Worm (Caenorhabditis elegans) whole organism, L2 larva: ENCODE results near the gene mrpl-21.

ENCODE experiments used
- R02D3.7 ChIP-seq: fragments of 150-350 bp; optimal IDR thresholded peaks from 2 replicates; lab custom pipeline; 2014; ENCODE audit warnings: missing biosample characterization, missing genetic modification characterization
- alr-1 ChIP-seq: fragments of 150-350 bp; optimal IDR thresholded peaks from 2 replicates; lab custom pipeline; 2014; ENCODE audit warnings: missing biosample characterization, missing genetic modification characterization
- ceh-16 ChIP-seq: fragments of 150-350 bp; optimal IDR thresholded peaks from 2 replicates; lab custom pipeline; 2014; ENCODE audit warnings: missing biosample characterization, missing genetic modification characterization
- elt-1 ChIP-seq: fragments of 150-350 bp; optimal IDR thresholded peaks from 2 replicates; lab custom pipeline; 2014; ENCODE audit warnings: missing biosample characterization, missing genetic modification characterization
- elt-3 ChIP-seq: sonication (generic microtip); optimal IDR thresholded peaks from 2 replicates; lab custom pipeline; 2017; ENCODE audit warnings: missing biosample characterization, missing genetic modification characterization
- fos-1 ChIP-seq: fragments of 150-350 bp; optimal IDR thresholded peaks from 2 replicates; lab custom pipeline; 2014; ENCODE audit warnings: missing biosample characterization, missing genetic modification characterization
- lsy-2 ChIP-seq, 2 experiments: fragments of 150-350 bp in 1 of 2; sonication (generic microtip) in 1 of 2; optimal IDR thresholded peaks; 2 replicates each; lab custom pipeline; 2014 to 2017; ENCODE audit warnings: missing biosample characterization in 2 of 2, missing genetic modification characterization in 2 of 2
- mdl-1 ChIP-seq, 2 experiments: fragments of 150-350 bp in 1 of 2; sonication (generic microtip) in 1 of 2; optimal IDR thresholded peaks; 2 replicates each; lab custom pipeline; 2017; ENCODE audit warnings: missing biosample characterization in 2 of 2, missing genetic modification characterization in 2 of 2
- nhr-21 ChIP-seq: fragments of 150-350 bp; optimal IDR thresholded peaks from 2 replicates; lab custom pipeline; 2014; ENCODE audit warnings: missing biosample characterization, missing genetic modification characterization
- nhr-237 ChIP-seq: fragments of 150-350 bp; optimal IDR thresholded peaks from 2 replicates; lab custom pipeline; 2014; ENCODE audit warnings: missing biosample characterization, missing genetic modification characterization
- peb-1 ChIP-seq: fragments of 150-350 bp; optimal IDR thresholded peaks from 2 replicates; lab custom pipeline; 2014; ENCODE audit warnings: missing biosample characterization, missing genetic modification characterization
- snpc-4 ChIP-seq: fragments of 150-350 bp; optimal IDR thresholded peaks from 2 replicates; lab custom pipeline; 2014; ENCODE audit warnings: missing biosample characterization, missing genetic modification characterization
- zag-1 ChIP-seq: fragments of 150-350 bp; optimal IDR thresholded peaks from 2 replicates; lab custom pipeline; 2014; ENCODE audit warnings: missing biosample characterization, missing genetic modification characterization

ce11 chrIII:4272864-4273263 is 29.5 kb upstream of the mrpl-21 start:
- no peak for TF ChIP-seq lsy-2 (tag; optimal IDR thresholded peaks at IDR 0.05; lab: Kevin White, UChicago)
- no peak for TF ChIP-seq nhr-237 (tag; lab: Kevin White, UChicago)
- TF ChIP-seq alr-1 = no peak
- TF ChIP-seq ceh-16 (tag; lab: Kevin White, UChicago) = no peak
- no peak for TF ChIP-seq mdl-1 (tag; optimal IDR thresholded peaks at IDR 0.05; lab: Kevin White, UChicago)
- TF ChIP-seq nhr-21 (tag; lab: Kevin White, UChicago) = no peak
- no peak for TF ChIP-seq zag-1 (tag; lab: Kevin White, UChicago)
- no peak for TF ChIP-seq peb-1 (tag; lab: Kevin White, UChicago)
- no peak for TF ChIP-seq elt-3
- TF ChIP-seq elt-1 (tag; lab: Kevin White, UChicago) = no peak
- no peak for TF ChIP-seq fos-1
- no peak for TF ChIP-seq snpc-4
- no peak for TF ChIP-seq R02D3.7 (tag; lab: Kevin White, UChicago)
